Worm (Caenorhabditis elegans) whole organism, L4 larva: ENCODE measurements around the gene sars-2.
"Not testable (repeated sequence)": the region's sequence is repeated elsewhere in the genome, so short reads cannot be mapped to it uniquely, and the experiment has no call there.

Experiments used
- F49E8.2 ChIP-seq: sonication (generic microtip); optimal IDR thresholded peaks from 2 replicates; lab custom pipeline; 2016; ENCODE audit warnings: missing compliant biosample characterization, mild to moderate bottlenecking, missing genetic modification characterization, borderline replicate concordance
- R02D3.7 ChIP-seq: fragments of 150-350 bp; sonication (generic microtip); optimal IDR thresholded peaks from 3 replicates; lab custom pipeline; 2014; ENCODE audit warnings: missing biosample characterization, missing genetic modification characterization
- T26A8.4 ChIP-seq: fragments of 200-800 bp; sonication (Bioruptor generic); IDR thresholded peaks from 2 replicates; pipeline ENCODE4 v1.3.6; 2022; ENCODE audit warnings: missing genetic modification characterization, missing compliant biosample characterization
- Y48G9A.11 ChIP-seq: fragments of 200-800 bp; sonication (Bioruptor generic); IDR thresholded peaks from 2 replicates; pipeline ENCODE4 v1.3.6; 2022; ENCODE audit warnings: missing genetic modification reagents, missing genetic modification characterization, missing compliant biosample characterization
- Y5F2A.4 ChIP-seq: fragments of 200-800 bp; sonication (Bioruptor generic); optimal IDR thresholded peaks from 2 replicates; lab custom pipeline; 2018; ENCODE audit warnings: mild to moderate bottlenecking, missing genetic modification characterization, missing compliant biosample characterization
- aha-1 ChIP-seq: fragments of 150-350 bp; peaks from one replicate; lab custom pipeline; 2014; ENCODE audit warnings: missing biosample characterization, missing genetic modification characterization
- ama-1 ChIP-seq: fragments of 150-350 bp; optimal IDR thresholded peaks from 2 replicates; lab custom pipeline; 2014; ENCODE audit warnings: inconsistent platforms, mixed read lengths
- arid-1 ChIP-seq: fragments of 200-800 bp; sonication (Bioruptor generic); conservative IDR thresholded peaks from 2 replicates; pipeline ENCODE4 v1.3.6; 2022; ENCODE audit warnings: missing genetic modification reagents, missing genetic modification characterization, missing compliant biosample characterization
- ceh-28 ChIP-seq: fragments of 150-350 bp; optimal IDR thresholded peaks from 2 replicates; lab custom pipeline; 2014; ENCODE audit warnings: missing biosample characterization, missing genetic modification reagents, missing genetic modification characterization
- ceh-44 ChIP-seq: fragments of 200-800 bp; sonication (Bioruptor generic); IDR thresholded peaks from 2 replicates; pipeline ENCODE4 v1.3.6; 2022; ENCODE audit warnings: missing genetic modification reagents, missing genetic modification characterization, missing compliant biosample characterization
- cey-2 ChIP-seq: sonication (generic microtip); optimal IDR thresholded peaks from 3 replicates; lab custom pipeline; 2017; ENCODE audit warnings: missing genetic modification characterization, mild to moderate bottlenecking, missing compliant biosample characterization, antibody characterized with exemption, borderline replicate concordance; ENCODE audit not compliant: insufficient read depth
- ctbp-1 ChIP-seq: fragments of 200-800 bp; sonication (Bioruptor generic); IDR thresholded peaks from 2 replicates; pipeline ENCODE4 v1.3.6; 2022; ENCODE audit warnings: missing genetic modification reagents, missing genetic modification characterization, missing compliant biosample characterization
- daf-16 ChIP-seq, 3 experiments: sonication (generic microtip); optimal IDR thresholded peaks; 2 replicates each; lab custom pipeline; 2016 to 2017; ENCODE audit warnings: missing genetic modification characterization in 3 of 3, missing genetic modification reagents in 3 of 3, mild to moderate bottlenecking in 2 of 3, missing compliant biosample characterization in 2 of 3, missing biosample characterization in 1 of 3, moderate library complexity in 1 of 3
- daf-19 ChIP-seq: fragments of 200-800 bp; sonication (Bioruptor generic); conservative IDR thresholded peaks from 2 replicates; pipeline ENCODE4 v1.3.6; 2022; ENCODE audit warnings: missing genetic modification characterization, missing compliant biosample characterization
- dmd-6 ChIP-seq: fragments of 200-800 bp; sonication (Bioruptor generic); IDR thresholded peaks from 2 replicates; pipeline ENCODE4 v1.3.6; 2022; ENCODE audit warnings: missing genetic modification reagents, missing genetic modification characterization, missing compliant biosample characterization
- dmd-8 ChIP-seq: fragments of 200-800 bp; sonication (Bioruptor generic); IDR thresholded peaks from 2 replicates; pipeline ENCODE4 v1.3.6; 2022; ENCODE audit warnings: missing genetic modification characterization, missing compliant biosample characterization
- dpl-1 ChIP-seq: fragments of 150-350 bp; optimal IDR thresholded peaks from 2 replicates; lab custom pipeline; 2014; ENCODE audit warnings: missing biosample characterization, missing genetic modification reagents, missing genetic modification characterization
- duxl-1 ChIP-seq: sonication (generic microtip); optimal IDR thresholded peaks from 2 replicates; lab custom pipeline; 2016; ENCODE audit warnings: mild to moderate bottlenecking, missing genetic modification characterization, moderate library complexity, missing compliant biosample characterization; ENCODE audit not compliant: poor library complexity
- dve-1 ChIP-seq: sonication (generic microtip); optimal IDR thresholded peaks from 2 replicates; lab custom pipeline; 2017; ENCODE audit warnings: antibody characterized with exemption, mild to moderate bottlenecking, missing genetic modification characterization, missing compliant biosample characterization; ENCODE audit not compliant: insufficient read depth
- egl-43 ChIP-seq: fragments of 200-800 bp; sonication (Bioruptor generic); IDR thresholded peaks from 2 replicates; pipeline ENCODE4 v1.3.6; 2022; ENCODE audit warnings: missing genetic modification reagents, missing genetic modification characterization, missing compliant biosample characterization
- hlh-11 ChIP-seq: fragments of 200-800 bp; sonication (Bioruptor generic); optimal IDR thresholded peaks from 2 replicates; lab custom pipeline; 2018; ENCODE audit warnings: mild to moderate bottlenecking, missing genetic modification characterization, missing compliant biosample characterization
- hmg-1.1 ChIP-seq: fragments of 200-800 bp; sonication (Bioruptor generic); IDR thresholded peaks from 2 replicates; pipeline ENCODE4 v1.3.6; 2022; ENCODE audit warnings: missing genetic modification reagents, missing genetic modification characterization, missing compliant biosample characterization
- lim-7 ChIP-seq: fragments of 200-800 bp; sonication (Bioruptor generic); IDR thresholded peaks from 2 replicates; pipeline ENCODE4 v1.3.6; 2022; ENCODE audit warnings: missing genetic modification characterization, missing compliant biosample characterization
- lin-38 ChIP-seq: fragments of 200-800 bp; sonication (Bioruptor generic); IDR thresholded peaks from 2 replicates; pipeline ENCODE4 v1.3.6; 2022; ENCODE audit warnings: missing genetic modification reagents, missing genetic modification characterization, missing compliant biosample characterization
- madf-5 ChIP-seq, 2 experiments: fragments of 200-800 bp; sonication (Bioruptor generic); IDR thresholded peaks; 2 replicates each; pipeline ENCODE4 v1.3.6; 2022; ENCODE audit warnings: missing compliant biosample characterization in 2 of 2, missing genetic modification characterization in 2 of 2
- mdt-29 ChIP-seq: fragments of 200-800 bp; sonication (Bioruptor generic); IDR thresholded peaks from 2 replicates; pipeline ENCODE4 v1.3.6; 2022; ENCODE audit warnings: missing genetic modification reagents, missing genetic modification characterization, missing compliant biosample characterization
- mep-1 ChIP-seq: fragments of 150-350 bp; sonication (generic microtip); optimal IDR thresholded peaks from 3 replicates; lab custom pipeline; 2014; ENCODE audit warnings: missing biosample characterization, missing genetic modification characterization
- mes-2 ChIP-seq: sonication (generic microtip); optimal IDR thresholded peaks from 2 replicates; lab custom pipeline; 2016; ENCODE audit warnings: missing genotype, mild to moderate bottlenecking, missing genetic modification characterization, missing compliant biosample characterization; ENCODE audit not compliant: poor library complexity, severe bottlenecking
- mxl-2 ChIP-seq: fragments of 200-800 bp; sonication (Bioruptor generic); conservative IDR thresholded peaks from 2 replicates; pipeline ENCODE4 v1.3.6; 2022; ENCODE audit warnings: missing genetic modification reagents, missing genetic modification characterization, missing compliant biosample characterization
- nhr-111 ChIP-seq: fragments of 200-800 bp; sonication (Bioruptor generic); optimal IDR thresholded peaks from 2 replicates; lab custom pipeline; 2018; ENCODE audit warnings: mild to moderate bottlenecking, missing genetic modification characterization, missing compliant biosample characterization
- nhr-42 ChIP-seq: fragments of 200-800 bp; sonication (Bioruptor generic); IDR thresholded peaks from 2 replicates; pipeline ENCODE4 v1.3.6; 2022; ENCODE audit warnings: missing genetic modification characterization, missing compliant biosample characterization
- pha-4 ChIP-seq, 2 experiments: fragments of 150-350 bp in 1 of 2; fragments of 200-800 bp in 1 of 2; sonication (Bioruptor generic) in 1 of 2; IDR thresholded peaks in 1 of 2; optimal IDR thresholded peaks in 1 of 2; 2 replicates each; pipeline versions ENCODE4 v1.3.6 to Lab custom; 2014 to 2022; ENCODE audit warnings: missing genetic modification characterization in 2 of 2, missing genetic modification reagents in 2 of 2, missing biosample characterization in 1 of 2, missing compliant biosample characterization in 1 of 2
- php-3 ChIP-seq: fragments of 200-800 bp; sonication (Bioruptor generic); IDR thresholded peaks from 2 replicates; pipeline ENCODE4 v1.3.6; 2022; ENCODE audit warnings: missing genetic modification reagents, missing genetic modification characterization, missing compliant biosample characterization
- pqm-1 ChIP-seq: sonication (generic microtip); optimal IDR thresholded peaks from 2 replicates; lab custom pipeline; 2017; ENCODE audit warnings: missing biosample characterization, missing genetic modification characterization
- rbr-2 ChIP-seq: sonication (generic microtip); optimal IDR thresholded peaks from 2 replicates; lab custom pipeline; 2016; ENCODE audit warnings: missing genotype, missing genetic modification characterization, missing compliant biosample characterization
- set-16 ChIP-seq: fragments of 200-800 bp; sonication (Bioruptor generic); IDR thresholded peaks from 2 replicates; pipeline ENCODE4 v1.3.6; 2022; ENCODE audit warnings: missing genetic modification reagents, missing genetic modification characterization, missing compliant biosample characterization
- snpc-1.2 ChIP-seq: fragments of 200-800 bp; sonication (Bioruptor generic); IDR thresholded peaks from 2 replicates; pipeline ENCODE4 v1.3.6; 2022; ENCODE audit warnings: missing genetic modification reagents, missing genetic modification characterization, missing compliant biosample characterization
- unc-130 ChIP-seq: sonication (generic microtip); optimal IDR thresholded peaks from 2 replicates; lab custom pipeline; 2016; ENCODE audit warnings: missing genetic modification reagents, missing genetic modification characterization, missing compliant biosample characterization
- unc-62 ChIP-seq, 3 experiments: fragments of 150-350 bp in 1 of 3; sonication (generic microtip); optimal IDR thresholded peaks in 2 of 3; peaks in 1 of 3; 1 replicate in 1 of 3; 2 replicates in 2 of 3; lab custom pipeline; 2014 to 2017; ENCODE audit warnings: missing biosample characterization in 3 of 3, missing genetic modification characterization in 3 of 3, missing genetic modification reagents in 3 of 3, missing genotype in 1 of 3
- zfp-3 ChIP-seq: fragments of 200-800 bp; sonication (Bioruptor generic); conservative IDR thresholded peaks from 2 replicates; pipeline ENCODE4 v1.3.6; 2022; ENCODE audit warnings: missing genetic modification reagents, missing genetic modification characterization, missing compliant biosample characterization

Gene sars-2

DNA sequence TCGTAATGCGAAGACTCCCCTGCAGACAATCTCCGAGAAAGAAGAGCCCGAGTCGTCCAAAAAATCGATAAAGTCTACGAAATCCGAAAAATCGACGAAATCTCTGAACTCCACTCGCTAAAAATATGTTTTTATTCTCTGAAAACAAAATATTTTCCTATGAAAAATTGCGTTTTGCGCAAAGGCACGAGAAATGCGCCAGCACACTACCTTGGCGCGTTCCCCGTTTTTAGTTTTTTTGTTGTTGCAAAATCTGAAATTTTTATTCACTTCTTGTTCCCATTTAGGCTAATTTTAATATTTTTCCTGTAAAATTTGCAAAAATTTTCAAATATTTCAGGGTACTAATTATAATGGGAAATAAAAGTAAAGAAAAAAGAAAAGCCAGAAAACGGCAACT is 3.1 kb downstream of the sars-2 start, which contains the start of gene F55F10.1 (continued):
- peak; percentile 40 for TF ChIP-seq hlh-11
- TF ChIP-seq mep-1 (tag; lab: Kevin White, UChicago) = no peak
- TF ChIP-seq daf-16 (GFP tag; optimal IDR thresholded peaks at IDR 0.05; lab: Kevin White, UChicago) = peak in 1 of 2 experiments; percentile 70
- TF ChIP-seq daf-16 (tag; optimal IDR thresholded peaks at IDR 0.05; lab: Kevin White, UChicago) = peak; percentile 22
- peak; percentile 59; the same call in 1 of the 2 replicates for TF ChIP-seq T26A8.4
- no peak for TF ChIP-seq R02D3.7 (tag; lab: Kevin White, UChicago)
- peak; percentile 22 for TF ChIP-seq ceh-28 (tag; lab: Kevin White, UChicago)
- no peak for TF ChIP-seq cey-2 (tag; lab: Kevin White, UChicago)
- TF ChIP-seq aha-1 (tag; lab: Kevin White, UChicago) = peak; percentile 47
- peak; percentile 79 for TF ChIP-seq dpl-1 (GFP tag; lab: Kevin White, UChicago)
- peak; percentile 50 for TF ChIP-seq dmd-6 (GFP tag; lab: Robert Waterston, UW)
- TF ChIP-seq, all 104 proteins: peak for 17

DNA sequence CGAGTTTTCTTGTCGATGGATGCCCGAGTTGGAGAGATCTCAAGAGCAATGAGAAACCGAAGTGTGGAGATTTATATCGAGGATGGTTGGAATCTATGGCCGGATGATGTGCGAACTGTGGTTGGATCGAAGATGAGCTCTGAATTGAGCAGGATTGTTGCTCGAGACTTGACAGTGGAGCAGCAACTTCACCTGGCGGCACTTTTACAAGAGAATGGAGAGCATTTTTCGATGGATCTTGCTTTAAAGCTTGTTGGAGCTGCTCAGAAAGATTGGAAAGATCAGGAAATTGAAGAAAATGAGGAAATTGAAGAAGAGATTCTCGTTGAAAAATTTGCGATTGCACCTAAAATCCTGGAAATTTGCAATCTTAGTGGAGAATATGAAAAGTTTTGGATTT is 11.7 kb downstream of the sars-2 start:
- TF ChIP-seq unc-62 (GFP tag; optimal IDR thresholded peaks at IDR 0.05 in 1 of 2; lab: Kevin White, UChicago) (peak in 1 of 2 experiments; percentile 95), unc-62 (tag; optimal IDR thresholded peaks at IDR 0.05; lab: Kevin White, UChicago) (no peak), aha-1 (tag; lab: Kevin White, UChicago) (peak; percentile 53), rbr-2 (tag; lab: Kevin White, UChicago) (no peak)

DNA sequence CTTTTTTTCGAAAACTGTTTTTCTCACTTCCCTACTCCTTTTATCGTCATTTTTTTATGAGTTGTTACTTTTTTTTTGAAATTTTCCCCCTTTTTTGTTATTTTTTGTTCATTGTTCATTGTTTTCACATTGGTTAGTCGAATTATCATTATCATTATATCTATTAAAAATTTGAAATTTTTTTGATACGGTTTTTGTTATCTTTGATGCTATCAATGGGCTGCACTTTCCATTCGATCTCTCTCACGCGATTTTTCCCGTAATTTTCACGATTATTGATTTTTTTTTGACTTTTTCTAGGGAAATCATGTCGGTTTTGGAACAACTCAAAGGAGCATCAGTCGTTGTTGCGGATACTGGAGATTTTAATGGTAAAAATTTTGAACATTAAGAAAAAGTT is 28.9 kb downstream of the sars-2 start, which contains the start of gene tald-1:
Gene tald-1, plus strand, starts transcription at position 301 of the 400 bp plus-strand sequence.
- peak; percentile 5 for TF ChIP-seq dve-1
- TF ChIP-seq nhr-111 (GFP tag; lab: Kevin White, UChicago) = no peak
- TF ChIP-seq pqm-1 = peak; percentile 38
- no peak; the same call in 1 of the 2 replicates for TF ChIP-seq dmd-6 (GFP tag; lab: Robert Waterston, UW)
- no peak for TF ChIP-seq daf-16 (GFP tag; optimal IDR thresholded peaks at IDR 0.05; lab: Kevin White, UChicago)
- TF ChIP-seq daf-16 (tag; optimal IDR thresholded peaks at IDR 0.05; lab: Kevin White, UChicago) = peak; percentile 0
- TF ChIP-seq mes-2 (tag; lab: Kevin White, UChicago) = no peak
- no peak for TF ChIP-seq set-16 (GFP tag; lab: Robert Waterston, UW)
- 0 out of 2 replicates have a peak, but pooled peaks have one; percentile 13 for TF ChIP-seq php-3 (GFP tag; lab: Robert Waterston, UW)
- no peak for TF ChIP-seq hmg-1.1 (GFP tag; lab: Robert Waterston, UW)
- TF ChIP-seq ceh-28 (tag; lab: Kevin White, UChicago) = peak; percentile 38
- peak; percentile 25; the same call in 1 of the 2 replicates for TF ChIP-seq snpc-1.2 (GFP tag; lab: Robert Waterston, UW)

DNA sequence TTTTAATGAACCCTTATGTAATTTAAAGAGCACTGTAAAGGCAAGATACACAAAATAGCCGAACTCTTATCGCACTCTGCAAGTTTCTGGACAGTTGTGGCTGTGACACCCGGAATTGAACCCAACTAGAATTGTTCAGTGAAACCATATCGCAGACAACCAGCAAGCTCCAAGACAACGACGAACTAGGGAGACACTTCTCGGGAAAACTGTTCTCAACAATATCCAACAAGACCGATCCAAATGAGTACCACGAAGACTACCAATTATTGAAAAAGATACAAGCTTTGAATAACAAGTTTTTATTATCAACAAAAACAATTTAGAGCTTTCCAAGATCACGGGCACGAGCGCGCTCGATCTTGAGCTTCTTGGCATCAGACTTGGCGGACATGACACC is 31.4 kb downstream of the sars-2 start:
- TF ChIP-seq daf-19 (GFP tag; lab: Robert Waterston, UW) (peak; percentile 77; the same call in 1 of the 2 replicates), unc-130 (GFP tag; lab: Kevin White, UChicago) (peak; percentile 19), F49E8.2 (tag; lab: Kevin White, UChicago) (peak; percentile 85), mdt-29 (GFP tag; lab: Robert Waterston, UW) (peak; percentile 40; the same call in 1 of the 2 replicates), dmd-8 (GFP tag; lab: Robert Waterston, UW) (peak; percentile 77; the same call in 1 of the 2 replicates), nhr-42 (GFP tag; lab: Robert Waterston, UW) (0 out of 2 replicates have a peak, but pooled peaks have one; percentile 43), ctbp-1 (GFP tag; lab: Robert Waterston, UW) (peak; percentile 54; the same call in 1 of the 2 replicates), arid-1 (GFP tag; lab: Robert Waterston, UW) (peak; percentile 60; the same call in 1 of the 2 replicates), duxl-1 (tag; lab: Kevin White, UChicago) (peak; percentile 40), madf-5 (GFP tag; IDR thresholded peaks at IDR 0.05; lab: Robert Waterston, UW) (0 out of 4 replicates have a peak, but pooled peaks of 1 of the 2 experiments have one; percentile 60), lim-7 (0 out of 2 replicates have a peak, but pooled peaks have one; percentile 46), pha-4 (GFP tag; IDR thresholded peaks at IDR 0.05; lab: Robert Waterston, UW) (peak; percentile 57), mes-2 (tag; lab: Kevin White, UChicago) (peak; percentile 24), dmd-6 (GFP tag; lab: Robert Waterston, UW) (peak; percentile 13; the same call in 1 of the 2 replicates), mxl-2 (GFP tag; lab: Robert Waterston, UW) (0 out of 2 replicates have a peak, but pooled peaks have one; percentile 30), lin-38 (GFP tag; lab: Robert Waterston, UW) (peak; percentile 87), snpc-1.2 (GFP tag; lab: Robert Waterston, UW) (peak; percentile 90), Y48G9A.11 (GFP tag; lab: Robert Waterston, UW) (peak; percentile 79), Y5F2A.4 (GFP tag; lab: Kevin White, UChicago) (peak; percentile 3), ceh-44 (peak; percentile 38; the same call in 1 of the 2 replicates), egl-43 (peak; percentile 5; the same call in 1 of the 2 replicates), ama-1 (lab: Kevin White, UChicago) (peak; percentile 28), zfp-3 (GFP tag; lab: Robert Waterston, UW) (peak; percentile 48; the same call in 1 of the 2 replicates)
- TF ChIP-seq pha-4 (tag; optimal IDR thresholded peaks at IDR 0.05; lab: Kevin White, UChicago) = not testable (repeated sequence)
- TF ChIP-seq, all 104 proteins: peak for 23; not testable (repeated sequence) for 81
